Worm (Caenorhabditis elegans): Measurements from ENCODE around the gene srbc-2.

Gene srbc-2

ce11 chrV:3349877-3350276 lies 27.0 kb downstream of the srbc-2 start, which contains the start of gene C17B7.15:
TSS of gene C17B7.15 (plus strand) at chrV:3350177.
- TF ChIP-seq B0310.2 (tag; optimal IDR thresholded peaks at IDR 0.05) (no peak), tbx-11 (GFP tag; IDR thresholded peaks at IDR 0.05) (no peak), ceh-13 (GFP tag; optimal IDR thresholded peaks at IDR 0.05) (no peak)

- TF ChIP-seq ama-1 (optimal IDR thresholded peaks at IDR 0.05) (no peak), flt-1 (GFP tag; IDR thresholded peaks at IDR 0.05) (no peak), ets-7 (tag; optimal IDR thresholded peaks at IDR 0.05) (no peak), scrt-1 (GFP tag; IDR thresholded peaks at IDR 0.05) (no peak), ceh-13 (GFP tag; optimal IDR thresholded peaks at IDR 0.05) (no peak), hmbx-1 (tag; optimal IDR thresholded peaks at IDR 0.05) (no peak), aly-1 (tag; optimal IDR thresholded peaks at IDR 0.05) (no peak), hmg-4 (GFP tag; optimal IDR thresholded peaks at IDR 0.05) (no peak), pes-1 (GFP tag; IDR thresholded peaks at IDR 0.05) (no peak), sea-1 (GFP tag; conservative IDR thresholded peaks at IDR 0.05) (no peak), tra-4 (tag; optimal IDR thresholded peaks at IDR 0.05) (no peak), tbx-11 (GFP tag; IDR thresholded peaks at IDR 0.05) (no peak), B0310.2 (tag; optimal IDR thresholded peaks at IDR 0.05) (no peak), ceh-36 (tag; optimal IDR thresholded peaks at IDR 0.05) (no peak), F13C5.2 (tag; optimal IDR thresholded peaks at IDR 0.05) (no peak), tbx-37 (GFP tag; conservative IDR thresholded peaks at IDR 0.05) (no peak), hnd-1 (tag; optimal IDR thresholded peaks at IDR 0.05) (no peak)
Measured at ce11 chrV:3347486-3347885, 29.4 kb downstream of the srbc-2 start.

DNA sequence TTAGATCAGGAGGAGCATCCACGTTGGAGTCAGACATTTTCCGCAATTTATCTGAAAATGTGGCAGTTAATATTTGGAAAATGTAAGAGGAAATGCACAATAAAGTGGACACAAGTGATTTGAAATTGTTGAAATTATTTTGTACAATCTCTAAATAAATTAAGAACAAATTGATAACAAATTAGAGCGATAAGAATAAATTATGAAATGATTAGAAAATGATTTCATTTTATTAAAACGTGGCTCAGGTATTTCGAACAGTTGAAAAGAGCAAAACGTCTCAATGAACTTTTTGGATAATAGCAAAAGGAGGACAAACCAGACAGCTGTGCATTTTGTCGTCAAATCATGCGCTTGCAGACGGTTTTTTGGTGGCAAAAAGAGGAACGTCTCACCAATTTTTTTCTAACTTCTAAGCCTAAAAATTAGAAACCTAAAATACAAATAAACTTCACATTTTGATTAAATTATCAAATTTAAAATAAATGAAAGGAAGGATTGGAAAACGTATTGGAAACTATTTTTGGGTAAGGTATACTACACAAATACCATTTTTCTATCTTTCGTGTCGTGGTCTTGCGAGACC lies 30.3 kb downstream of the srbc-2 start, which contains the start of gene fbxa-65:
TSS of gene fbxa-65 (minus strand) at position 51 of the 586 bp plus-strand sequence.
- TF ChIP-seq scrt-1 (GFP tag; IDR thresholded peaks at IDR 0.05) (no peak), sea-1 (GFP tag; conservative IDR thresholded peaks at IDR 0.05) (no peak), hmg-4 (GFP tag; optimal IDR thresholded peaks at IDR 0.05) (no peak), pes-1 (GFP tag; IDR thresholded peaks at IDR 0.05) (no peak), F13C5.2 (tag; optimal IDR thresholded peaks at IDR 0.05) (no peak), aly-1 (tag; optimal IDR thresholded peaks at IDR 0.05) (no peak), flt-1 (GFP tag; IDR thresholded peaks at IDR 0.05) (no peak), B0310.2 (tag; optimal IDR thresholded peaks at IDR 0.05) (no peak), ceh-36 (tag; optimal IDR thresholded peaks at IDR 0.05) (no peak)

DNA sequence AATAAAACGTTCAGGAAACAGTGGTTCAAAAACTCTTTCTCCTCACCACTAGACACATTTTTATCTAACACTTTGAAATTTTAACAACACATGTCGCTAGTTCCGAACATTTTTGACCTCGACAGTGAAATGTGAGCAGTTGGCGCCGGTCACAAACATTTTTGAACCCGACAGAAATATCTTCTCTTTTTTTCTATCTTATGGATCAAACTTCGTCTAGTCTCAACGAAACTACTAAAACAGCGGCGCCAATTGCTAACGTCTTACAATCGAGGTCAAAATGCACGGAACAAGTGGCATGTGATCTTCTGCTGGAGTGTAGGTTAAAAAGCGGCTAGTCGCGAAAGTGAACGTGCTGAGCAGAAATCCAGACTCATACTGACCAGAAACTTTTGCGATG lies 32.9 kb downstream of the srbc-2 start:
- TF ChIP-seq ceh-13 (GFP tag; optimal IDR thresholded peaks at IDR 0.05), result no peak
- no peak for TF ChIP-seq hnd-1 (tag; optimal IDR thresholded peaks at IDR 0.05)
- TF ChIP-seq aly-1 (tag; optimal IDR thresholded peaks at IDR 0.05), result no peak
- TF ChIP-seq hmbx-1 (tag; optimal IDR thresholded peaks at IDR 0.05), result no peak
- TF ChIP-seq ceh-36 (tag; optimal IDR thresholded peaks at IDR 0.05), result no peak
- TF ChIP-seq ama-1 (optimal IDR thresholded peaks at IDR 0.05), result no peak
- TF ChIP-seq flt-1 (GFP tag; IDR thresholded peaks at IDR 0.05), result no peak
- TF ChIP-seq tbx-37 (GFP tag; conservative IDR thresholded peaks at IDR 0.05), result no peak
- TF ChIP-seq tbx-11 (GFP tag; IDR thresholded peaks at IDR 0.05), result no peak

- no peak for TF ChIP-seq pes-1 (GFP tag; IDR thresholded peaks at IDR 0.05)
- TF ChIP-seq flt-1 (GFP tag; IDR thresholded peaks at IDR 0.05), result no peak
- no peak for TF ChIP-seq F13C5.2 (tag; optimal IDR thresholded peaks at IDR 0.05)
- no peak for TF ChIP-seq sea-1 (GFP tag; conservative IDR thresholded peaks at IDR 0.05)
- TF ChIP-seq tbx-11 (GFP tag; IDR thresholded peaks at IDR 0.05), result no peak
- no peak for TF ChIP-seq ceh-36 (tag; optimal IDR thresholded peaks at IDR 0.05)
- TF ChIP-seq B0310.2 (tag; optimal IDR thresholded peaks at IDR 0.05), result no peak
- no peak for TF ChIP-seq ama-1 (optimal IDR thresholded peaks at IDR 0.05)
- no peak for TF ChIP-seq hnd-1 (tag; optimal IDR thresholded peaks at IDR 0.05)
- TF ChIP-seq aly-1 (tag; optimal IDR thresholded peaks at IDR 0.05), result no peak
- no peak for TF ChIP-seq scrt-1 (GFP tag; IDR thresholded peaks at IDR 0.05)
- TF ChIP-seq hmg-4 (GFP tag; optimal IDR thresholded peaks at IDR 0.05), result no peak
- TF ChIP-seq hmbx-1 (tag; optimal IDR thresholded peaks at IDR 0.05), result no peak
- no peak for TF ChIP-seq tra-4 (tag; optimal IDR thresholded peaks at IDR 0.05)
- no peak for TF ChIP-seq ets-7 (tag; optimal IDR thresholded peaks at IDR 0.05)
- TF ChIP-seq ceh-13 (GFP tag; optimal IDR thresholded peaks at IDR 0.05), result no peak
- TF ChIP-seq tbx-37 (GFP tag; conservative IDR thresholded peaks at IDR 0.05), result no peak
Measured at ce11 chrV:3342504-3342903, 34.4 kb downstream of the srbc-2 start, which contains the start of gene C17B7.3. TSS of gene C17B7.3 (plus strand) at chrV:3342804.

DNA sequence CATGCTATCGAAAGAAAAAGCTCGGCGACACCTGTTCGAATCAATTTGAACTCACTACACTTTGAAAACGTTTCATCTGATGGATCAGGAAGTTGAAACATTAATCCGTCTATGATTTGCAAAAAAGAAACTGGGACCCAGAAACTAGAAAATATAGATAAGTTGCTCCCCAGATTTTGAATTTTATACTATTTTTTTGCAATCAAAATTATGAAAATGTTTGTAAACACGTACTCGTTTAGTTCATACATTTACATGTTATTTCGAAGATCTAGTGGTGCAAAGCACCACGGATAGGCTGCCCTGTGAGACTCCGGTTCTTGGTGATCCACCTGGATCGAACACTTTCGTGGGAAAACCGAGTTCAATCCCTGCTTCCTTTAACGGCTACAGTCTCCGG lies 35.0 kb downstream of the srbc-2 start, which contains the start of gene C17B7.10:
TSS of gene C17B7.10 (minus strand) at position 101 of the 400 bp plus-strand sequence.
- TF ChIP-seq F13C5.2 (tag; optimal IDR thresholded peaks at IDR 0.05), result no peak
- no peak for TF ChIP-seq ama-1 (optimal IDR thresholded peaks at IDR 0.05)
- TF ChIP-seq ceh-36 (tag; optimal IDR thresholded peaks at IDR 0.05), result no peak
- TF ChIP-seq pes-1 (GFP tag; IDR thresholded peaks at IDR 0.05), result no peak
- TF ChIP-seq hmg-4 (GFP tag; optimal IDR thresholded peaks at IDR 0.05), result no peak
- TF ChIP-seq tra-4 (tag; optimal IDR thresholded peaks at IDR 0.05), result no peak
- no peak for TF ChIP-seq hnd-1 (tag; optimal IDR thresholded peaks at IDR 0.05)
- TF ChIP-seq B0310.2 (tag; optimal IDR thresholded peaks at IDR 0.05), result no peak
- TF ChIP-seq tbx-11 (GFP tag; IDR thresholded peaks at IDR 0.05), result no peak
- TF ChIP-seq sea-1 (GFP tag; conservative IDR thresholded peaks at IDR 0.05), result no peak

DNA sequence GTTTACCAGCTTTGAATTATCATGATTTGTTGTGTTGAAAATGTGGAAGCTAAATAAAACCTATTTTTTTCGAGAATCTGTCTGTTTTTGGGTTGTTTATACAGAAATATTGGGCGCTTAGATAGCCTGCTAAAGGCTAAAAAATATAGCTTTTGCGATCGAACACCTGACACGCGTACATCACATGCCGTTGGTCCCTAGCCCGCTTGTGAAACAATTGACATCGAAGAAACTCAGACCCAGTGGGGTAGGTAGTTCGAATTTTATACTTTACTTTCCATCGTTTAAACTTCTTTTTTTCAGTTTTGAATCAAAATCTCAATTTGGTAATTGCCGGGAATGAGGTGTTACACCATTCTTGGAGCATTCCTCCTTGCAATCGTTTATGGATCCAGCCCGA lies 37.9 kb downstream of the srbc-2 start, which contains the start of gene C17B7.4:
TSS of gene C17B7.4 (plus strand) at position 301 of the 400 bp plus-strand sequence.
- TF ChIP-seq ceh-36 (tag; optimal IDR thresholded peaks at IDR 0.05) (no peak), hmbx-1 (tag; optimal IDR thresholded peaks at IDR 0.05) (no peak), flt-1 (GFP tag; IDR thresholded peaks at IDR 0.05) (no peak), F13C5.2 (tag; optimal IDR thresholded peaks at IDR 0.05) (no peak), hmg-4 (GFP tag; optimal IDR thresholded peaks at IDR 0.05) (no peak), ceh-13 (GFP tag; optimal IDR thresholded peaks at IDR 0.05) (no peak), hnd-1 (tag; optimal IDR thresholded peaks at IDR 0.05) (no peak), tra-4 (tag; optimal IDR thresholded peaks at IDR 0.05) (no peak)

ce11 chrV:3333334-3333733 lies 43.5 kb downstream of the srbc-2 start, which contains the start of gene C17B7.5:
TSS of gene C17B7.5 (plus strand) at chrV:3333634.
- TF ChIP-seq hnd-1 (tag; optimal IDR thresholded peaks at IDR 0.05) (no peak), scrt-1 (GFP tag; IDR thresholded peaks at IDR 0.05) (no peak), aly-1 (tag; optimal IDR thresholded peaks at IDR 0.05) (no peak)
